Fruit fly (Drosophila melanogaster): ENCODE measurements around the gene CG6428.
A peak's percentile ranks its signal among the peaks of the same experiment; 100 is the strongest.

The CG6428 gene

dm6 chrX:4010179-4010578 lies 41.7 kb upstream of the CG6428 start (continued):
- TF ChIP-seq CG18476 (GFP tag; optimal IDR thresholded peaks at IDR 0.05) (no peak), CG30431 (GFP tag; optimal IDR thresholded peaks at IDR 0.05) (peak; percentile 13), CG1792 (GFP tag; optimal IDR thresholded peaks at IDR 0.05) (no peak), D (optimal IDR thresholded peaks at IDR 0.05) (no peak), D (GFP tag; optimal IDR thresholded peaks at IDR 0.05) (peak; percentile 13), CG12236 (GFP tag; optimal IDR thresholded peaks at IDR 0.05) (no peak), vvl (GFP tag; IDR thresholded peaks at IDR 0.05) (peak; percentile 62), CG4404 (GFP tag; IDR thresholded peaks at IDR 0.05) (no peak), tna (GFP tag; IDR thresholded peaks at IDR 0.05; ENCODE audit: partially characterized antibody) (no peak), ATbp (GFP tag; optimal IDR thresholded peaks at IDR 0.05) (no peak), CG15514 (GFP tag; optimal IDR thresholded peaks at IDR 0.05) (peak; percentile 17), CG14667 (GFP tag; IDR thresholded peaks at IDR 0.05) (peak; percentile 50), CG14710 (tag; optimal IDR thresholded peaks at IDR 0.05) (peak; percentile 9), Hr78 (GFP tag; optimal IDR thresholded peaks at IDR 0.05) (no peak), CG4730 (GFP tag; IDR thresholded peaks at IDR 0.05) (peak; percentile 11; the same call in 1 of the 2 replicates), CG6254 (GFP tag; optimal IDR thresholded peaks at IDR 0.05) (no peak), Xbp1 (GFP tag; optimal IDR thresholded peaks at IDR 0.05) (peak; percentile 41), CG18262 (tag; optimal IDR thresholded peaks at IDR 0.05) (peak; percentile 12), B-H1 (GFP tag; IDR thresholded peaks at IDR 0.05) (peak; percentile 34; the same call in 1 of the 3 replicates), da (GFP tag; optimal IDR thresholded peaks at IDR 0.05) (no peak), Awh (GFP tag; IDR thresholded peaks at IDR 0.05) (no peak), CG12769 (tag; optimal IDR thresholded peaks at IDR 0.05) (peak; percentile 10), Hr3 (GFP tag; optimal IDR thresholded peaks at IDR 0.05) (peak; percentile 11), CG12155 (GFP tag; optimal IDR thresholded peaks at IDR 0.05) (no peak), CG9817 (tag; optimal IDR thresholded peaks at IDR 0.05) (peak; percentile 27), Atf-2 (GFP tag; optimal IDR thresholded peaks at IDR 0.05) (peak; percentile 27), wdn (GFP tag; IDR thresholded peaks at IDR 0.05) (no peak), org-1 (GFP tag; optimal IDR thresholded peaks at IDR 0.05) (no peak), nau (GFP tag; optimal IDR thresholded peaks at IDR 0.05) (no peak), her (GFP tag; optimal IDR thresholded peaks at IDR 0.05) (peak; percentile 1), TFAM (GFP tag; optimal IDR thresholded peaks at IDR 0.05) (no peak), dimm (GFP tag; IDR thresholded peaks at IDR 0.05) (no peak), Side (GFP tag; optimal IDR thresholded peaks at IDR 0.05) (peak; percentile 11), p53 (GFP tag; optimal IDR thresholded peaks at IDR 0.05) (no peak), CG11456 (GFP tag; IDR thresholded peaks at IDR 0.05) (peak; percentile 71), CG4424 (GFP tag; optimal IDR thresholded peaks at IDR 0.05) (peak; percentile 34), CG10147 (GFP tag; optimal IDR thresholded peaks at IDR 0.05) (no peak), ro (GFP tag; IDR thresholded peaks at IDR 0.05) (no peak), trem (tag; optimal IDR thresholded peaks at IDR 0.05) (no peak), CG8290 (GFP tag; optimal IDR thresholded peaks at IDR 0.05) (no peak), CG8290 (tag; optimal IDR thresholded peaks at IDR 0.05) (no peak), h (optimal IDR thresholded peaks at IDR 0.05) (no peak), Fer1 (GFP tag; optimal IDR thresholded peaks at IDR 0.05) (peak; percentile 13), fru (optimal IDR thresholded peaks at IDR 0.05) (no peak), vnd (GFP tag; IDR thresholded peaks at IDR 0.05; ENCODE audit: partially characterized antibody) (no peak), CG10959 (GFP tag; IDR thresholded peaks at IDR 0.05) (peak; percentile 49), Dip2 (GFP tag; IDR thresholded peaks at IDR 0.05) (no peak), Ada2b (GFP tag; IDR thresholded peaks at IDR 0.05) (peak; percentile 47), pnt (GFP tag; optimal IDR thresholded peaks at IDR 0.05) (peak; percentile 53), CG7786 (GFP tag; optimal IDR thresholded peaks at IDR 0.05) (peak; percentile 20), CG6791 (GFP tag; IDR thresholded peaks at IDR 0.05; ENCODE audit: partially characterized antibody) (no peak), kni (GFP tag; optimal IDR thresholded peaks at IDR 0.05) (no peak), CG16813 (GFP tag; IDR thresholded peaks at IDR 0.05; ENCODE audit: partially characterized antibody) (no peak)
